Worm (Caenorhabditis elegans): Measurements from ENCODE around the gene C05B5.17.

Gene C05B5.17

DNA sequence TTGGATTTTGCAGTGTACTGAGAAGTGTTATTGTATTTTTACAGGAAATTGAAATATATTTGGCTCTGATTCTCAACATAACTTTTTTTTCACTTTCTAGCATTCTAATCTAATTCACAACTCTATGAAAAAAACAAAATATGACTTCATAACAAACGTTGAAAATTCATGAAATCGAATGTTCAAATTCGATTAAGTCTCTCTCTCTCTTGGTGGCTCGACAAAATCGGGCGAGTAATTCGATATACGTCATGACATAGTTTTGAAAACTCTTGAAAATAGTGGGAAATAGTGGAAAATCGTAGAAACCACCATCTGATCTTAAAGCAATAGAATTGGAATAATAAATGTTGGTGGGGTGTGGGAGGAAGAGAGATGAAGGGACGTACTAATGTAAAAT is 18.9 kb upstream of the C05B5.17 start:
- peak; percentile 43 for TF ChIP-seq ceh-8 (GFP tag; optimal IDR thresholded peaks at IDR 0.05)
- no peak for TF ChIP-seq mdl-1 (tag; optimal IDR thresholded peaks at IDR 0.05)
- no peak for TF ChIP-seq efl-1 (optimal IDR thresholded peaks at IDR 0.05)
- no peak for TF ChIP-seq efl-1 (GFP tag; optimal IDR thresholded peaks at IDR 0.05 in 1 of 2)
- TF ChIP-seq nhr-71 (tag; optimal IDR thresholded peaks at IDR 0.05) = no peak
- TF ChIP-seq snpc-4 (tag; optimal IDR thresholded peaks at IDR 0.05) = peak; percentile 25
- TF ChIP-seq fkh-8 (tag; optimal IDR thresholded peaks at IDR 0.05) = peak; percentile 6

DNA sequence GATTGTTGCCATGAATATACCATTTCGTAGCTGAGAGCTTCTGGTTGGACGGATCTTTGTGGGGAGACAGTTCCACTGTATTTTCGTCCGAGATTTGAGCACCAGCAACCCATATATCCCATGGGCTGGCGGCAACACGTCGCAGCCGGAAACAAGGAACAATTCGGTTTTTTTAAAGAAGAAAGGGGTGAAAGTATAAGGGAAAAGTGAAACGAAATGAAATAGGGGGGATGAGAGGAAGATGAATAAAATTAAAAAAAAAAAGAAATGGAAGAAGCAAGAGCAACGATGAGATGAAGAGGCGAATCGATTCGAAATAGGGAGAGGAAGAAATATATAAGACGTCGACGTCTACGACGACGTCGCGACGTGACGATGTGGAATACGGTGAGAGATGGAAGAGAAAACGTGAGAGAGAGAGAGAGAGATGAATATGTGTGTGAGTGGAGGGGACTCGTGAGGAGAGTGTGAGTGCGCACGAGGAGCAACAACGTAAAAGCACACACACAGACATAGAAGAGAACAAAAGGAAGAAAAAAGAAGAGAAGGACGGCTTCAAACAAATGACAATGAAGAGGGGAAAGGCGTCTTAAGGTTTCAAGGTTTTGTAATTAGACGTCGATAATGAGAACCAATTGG is 17.4 kb upstream of the C05B5.17 start, which contains the start of gene rgs-1:
TSS of gene rgs-1 (minus strand) at position 146 of the 639 bp plus-strand sequence.
- TF ChIP-seq nhr-19 (GFP tag; conservative IDR thresholded peaks at IDR 0.05) (no peak), zag-1 (tag; optimal IDR thresholded peaks at IDR 0.05) (no peak), unc-130 (tag; optimal IDR thresholded peaks at IDR 0.05) (no peak), dpl-1 (GFP tag; optimal IDR thresholded peaks at IDR 0.05) (peak in 1 of 3 experiments; percentile 13), xbp-1 (tag; optimal IDR thresholded peaks at IDR 0.05) (peak; percentile 49), lin-13 (GFP tag; optimal IDR thresholded peaks at IDR 0.05) (no peak), nhr-85 (tag) (no peak), lin-35 (GFP tag; optimal IDR thresholded peaks at IDR 0.05) (peak in 1 of 2 experiments; percentile 55), ceh-63 (GFP tag; optimal IDR thresholded peaks at IDR 0.05) (no peak), ceh-88 (GFP tag; IDR thresholded peaks at IDR 0.05) (no peak), snu-23 (GFP tag; optimal IDR thresholded peaks at IDR 0.05) (peak; percentile 55), sptf-1 (tag; optimal IDR thresholded peaks at IDR 0.05) (no peak), jun-1 (tag; optimal IDR thresholded peaks at IDR 0.05) (no peak), nhr-90 (tag; optimal IDR thresholded peaks at IDR 0.05; ENCODE audit: poor library complexity) (no peak), aly-2 (tag; optimal IDR thresholded peaks at IDR 0.05) (no peak), isw-1 (GFP tag; IDR thresholded peaks at IDR 0.05) (0 out of 2 replicates have a peak, but pooled peaks have one; percentile 6), ceh-90 (tag; optimal IDR thresholded peaks at IDR 0.05) (no peak), lin-14 (GFP tag; optimal IDR thresholded peaks at IDR 0.05) (peak; percentile 82), pqm-1 (tag; optimal IDR thresholded peaks at IDR 0.05) (no peak), C16A3.4 (tag; optimal IDR thresholded peaks at IDR 0.05) (no peak), unc-98 (GFP tag; IDR thresholded peaks at IDR 0.05) (no peak), mef-2 (tag; optimal IDR thresholded peaks at IDR 0.05) (no peak), efl-1 (optimal IDR thresholded peaks at IDR 0.05) (peak; percentile 38 to 49), efl-1 (GFP tag; optimal IDR thresholded peaks at IDR 0.05 in 1 of 2) (no peak), unc-86 (tag; optimal IDR thresholded peaks at IDR 0.05) (peak; percentile 74), nhr-77 (tag; optimal IDR thresholded peaks at IDR 0.05) (no peak), egl-13 (tag; optimal IDR thresholded peaks at IDR 0.05) (peak; percentile 10), lin-39 (tag; optimal IDR thresholded peaks at IDR 0.05) (no peak), lin-15B (tag; optimal IDR thresholded peaks at IDR 0.05) (no peak), nhr-47 (tag; optimal IDR thresholded peaks at IDR 0.05) (peak; percentile 61), nhr-71 (tag; optimal IDR thresholded peaks at IDR 0.05) (peak; percentile 75), ces-1 (GFP tag; optimal IDR thresholded peaks at IDR 0.05) (no peak), nhr-28 (tag; optimal IDR thresholded peaks at IDR 0.05) (no peak), fkh-10 (GFP tag; optimal IDR thresholded peaks at IDR 0.05) (peak; percentile 61), C04F5.9 (tag; optimal IDR thresholded peaks at IDR 0.05) (no peak), fos-1 (tag; optimal IDR thresholded peaks at IDR 0.05) (no peak), mdl-1 (tag; optimal IDR thresholded peaks at IDR 0.05) (peak in 1 of 2 experiments; percentile 4), aha-1 (tag; optimal IDR thresholded peaks at IDR 0.05) (no peak), dsc-1 (tag; optimal IDR thresholded peaks at IDR 0.05) (peak; percentile 61), sox-4 (tag; optimal IDR thresholded peaks at IDR 0.05) (no peak), egl-27 (tag; optimal IDR thresholded peaks at IDR 0.05) (no peak), lir-3 (tag; optimal IDR thresholded peaks at IDR 0.05; ENCODE audit: poor library complexity) (no peak), pag-3 (tag; optimal IDR thresholded peaks at IDR 0.05; ENCODE audit: borderline replicate concordance, insufficient read depth) (no peak), mep-1 (tag; optimal IDR thresholded peaks at IDR 0.05) (peak; percentile 49), unc-30 (tag; optimal IDR thresholded peaks at IDR 0.05) (no peak), ztf-4 (tag; optimal IDR thresholded peaks at IDR 0.05) (no peak), rnt-1 (tag; optimal IDR thresholded peaks at IDR 0.05) (no peak), tbx-2 (tag; optimal IDR thresholded peaks at IDR 0.05) (peak; percentile 33)
